Fruit fly (Drosophila melanogaster) whole organism, prepupa: ENCODE results near the gene CG45486.
"Not testable (repeated sequence)": the region's sequence is repeated elsewhere in the genome, so short reads cannot be mapped to it uniquely, and the experiment has no call there.

Source experiments
- CG11762 ChIP-seq: fragments of 200-800 bp; sonication (Bioruptor generic); optimal IDR thresholded peaks from 3 replicates; lab custom pipeline; 2016; ENCODE audit warnings: missing biosample characterization, missing genetic modification characterization; ENCODE audit not compliant: insufficient read depth
- CG16779 ChIP-seq: fragments of 200-800 bp; sonication (Bioruptor generic); optimal IDR thresholded peaks from 3 replicates; lab custom pipeline; 2017; ENCODE audit warnings: missing biosample characterization, mild to moderate bottlenecking, missing genetic modification characterization
- CG3032 ChIP-seq: fragments of 200-800 bp; optimal IDR thresholded peaks from 2 replicates; lab custom pipeline; 2019; ENCODE audit warnings: missing biosample characterization, mild to moderate bottlenecking, missing genetic modification characterization, moderate library complexity
- CG32006 ChIP-seq: fragments of 200-800 bp; sonication (Bioruptor generic); optimal IDR thresholded peaks from 3 replicates; lab custom pipeline; 2017; ENCODE audit warnings: missing biosample characterization, mild to moderate bottlenecking, missing genetic modification characterization
- CG4318 ChIP-seq: fragments of 200-800 bp; sonication (Bioruptor generic); optimal IDR thresholded peaks from 3 replicates; lab custom pipeline; 2017; ENCODE audit warnings: missing biosample characterization, mild to moderate bottlenecking, missing genetic modification characterization
- CG6163 ChIP-seq: fragments of 200-800 bp; sonication (Bioruptor generic); IDR thresholded peaks from 3 replicates; pipeline ENCODE4 v1.3.6; 2022; ENCODE audit warnings: missing biosample characterization, missing genetic modification characterization
- CG6276 ChIP-seq: fragments of 200-800 bp; sonication (Bioruptor generic); optimal IDR thresholded peaks from 2 replicates; lab custom pipeline; 2017; ENCODE audit warnings: missing biosample characterization, mild to moderate bottlenecking, missing genetic modification characterization
- CG6854 ChIP-seq: fragments of 200-800 bp; sonication (Bioruptor generic); optimal IDR thresholded peaks from 2 replicates; lab custom pipeline; 2017; ENCODE audit warnings: missing biosample characterization, mild to moderate bottlenecking, missing genetic modification characterization
- CG8319 ChIP-seq: fragments of 200-800 bp; sonication (Bioruptor generic); optimal IDR thresholded peaks from 3 replicates; lab custom pipeline; 2016; ENCODE audit warnings: missing biosample characterization, missing genetic modification characterization
- CG8632 ChIP-seq: fragments of 200-800 bp; sonication (Bioruptor generic); optimal IDR thresholded peaks from 3 replicates; lab custom pipeline; 2016; ENCODE audit warnings: missing biosample characterization, missing genetic modification characterization
- CG9139 ChIP-seq: fragments of 200-800 bp; sonication (Bioruptor generic); optimal IDR thresholded peaks from 3 replicates; lab custom pipeline; 2017; ENCODE audit warnings: missing biosample characterization, mild to moderate bottlenecking, missing genetic modification characterization
- Eip75B ChIP-seq: fragments of 200-800 bp; sonication (Bioruptor generic); optimal IDR thresholded peaks from 3 replicates; lab custom pipeline; 2016; ENCODE audit warnings: missing biosample characterization, missing genetic modification characterization
- Eip78C ChIP-seq: fragments of 200-800 bp; sonication (Bioruptor generic); peaks from one replicate; lab custom pipeline; 2016; ENCODE audit warnings: missing biosample characterization, missing genetic modification characterization
- Ets21C ChIP-seq: fragments of 200-800 bp; sonication (Bioruptor generic); optimal IDR thresholded peaks from 3 replicates; lab custom pipeline; 2016; ENCODE audit warnings: missing biosample characterization, missing genetic modification characterization
- Hr39 ChIP-seq: fragments of 200-800 bp; sonication (Bioruptor generic); optimal IDR thresholded peaks from 2 replicates; lab custom pipeline; 2016; ENCODE audit warnings: missing biosample characterization, missing genetic modification characterization
- Met ChIP-seq: fragments of 200-800 bp; sonication (Bioruptor generic); optimal IDR thresholded peaks from 3 replicates; lab custom pipeline; 2016; ENCODE audit warnings: missing biosample characterization, missing genetic modification characterization
- OdsH ChIP-seq: fragments of 200-800 bp; sonication (Bioruptor generic); optimal IDR thresholded peaks from 3 replicates; lab custom pipeline; 2016; ENCODE audit warnings: missing biosample characterization, missing genetic modification characterization
- Sox102F ChIP-seq: fragments of 200-800 bp; sonication (Bioruptor generic); optimal IDR thresholded peaks from 2 replicates; lab custom pipeline; 2016; ENCODE audit warnings: missing biosample characterization, mild to moderate bottlenecking, missing genetic modification characterization
- Sox15 ChIP-seq: fragments of 200-800 bp; sonication (Bioruptor generic); optimal IDR thresholded peaks from 3 replicates; lab custom pipeline; 2016; ENCODE audit warnings: missing biosample characterization, missing genetic modification characterization
- acj6 ChIP-seq: fragments of 200-800 bp; sonication (Bioruptor generic); optimal IDR thresholded peaks from 3 replicates; lab custom pipeline; 2016; ENCODE audit warnings: missing biosample characterization, missing genetic modification characterization
- dac ChIP-seq: fragments of 200-800 bp; sonication (Bioruptor generic); optimal IDR thresholded peaks from 2 replicates; lab custom pipeline; 2017; ENCODE audit warnings: missing biosample characterization, mild to moderate bottlenecking, missing genetic modification characterization
- eg ChIP-seq: fragments of 200-800 bp; sonication (Bioruptor generic); IDR thresholded peaks from 3 replicates; pipeline ENCODE4 v1.3.6; 2022; ENCODE audit warnings: missing biosample characterization, missing genetic modification characterization
- fd85E ChIP-seq: fragments of 200-800 bp; sonication (Bioruptor generic); optimal IDR thresholded peaks from 3 replicates; lab custom pipeline; 2016; ENCODE audit warnings: missing biosample characterization, missing genetic modification characterization
- lz ChIP-seq: fragments of 200-800 bp; sonication (Bioruptor generic); optimal IDR thresholded peaks from 3 replicates; lab custom pipeline; 2016; ENCODE audit warnings: missing biosample characterization, missing genetic modification characterization
- pdm3 ChIP-seq: fragments of 200-800 bp; sonication (Bioruptor generic); optimal IDR thresholded peaks from 3 replicates; lab custom pipeline; 2016; ENCODE audit warnings: missing biosample characterization, missing genetic modification characterization
- svp ChIP-seq: fragments of 200-800 bp; sonication (Bioruptor generic); peaks from one replicate; lab custom pipeline; 2016; ENCODE audit warnings: missing biosample characterization, missing genetic modification characterization
- vri ChIP-seq: fragments of 200-800 bp; sonication (Bioruptor generic); optimal IDR thresholded peaks from 3 replicates; lab custom pipeline; 2016; ENCODE audit warnings: missing biosample characterization, mild to moderate bottlenecking, missing genetic modification characterization

The CG45486 gene

DNA sequence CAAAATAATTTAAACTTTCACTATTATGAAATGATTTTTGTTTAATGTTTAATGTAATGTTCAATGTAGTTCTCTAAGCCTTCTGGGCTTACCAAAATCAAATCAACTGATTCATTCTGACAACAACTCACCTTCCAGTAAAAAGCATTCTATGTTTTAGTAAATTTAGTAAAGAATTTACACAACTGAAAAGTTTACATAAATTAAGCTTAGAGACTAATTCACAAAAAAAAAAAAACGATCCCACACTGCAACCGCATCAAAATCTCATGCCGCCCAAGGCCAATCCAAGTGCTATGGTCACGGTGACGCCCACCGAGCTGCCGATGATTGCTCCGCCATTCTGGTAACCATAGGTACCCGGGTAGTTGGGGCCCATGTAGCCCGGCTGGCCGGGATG lies at the start of gene CG45486:
Gene CG45486 (minus strand): TSS at position 101 of the 400 bp plus-strand sequence.
- TF ChIP-seq CG8319, dac, CG32006: not testable (repeated sequence)
- TF ChIP-seq, all 60 proteins: peak for 0; not testable (repeated sequence) for 60

dm6 chrX:19959353-19959969 lies 49.5 kb upstream of the CG45486 start, which contains the start of gene CG12655:
Gene CG12655, minus strand, starts transcription at chrX:19959403.
- TF ChIP-seq Eip78C (GFP tag; lab: Kevin White, UChicago) = no peak
- no peak for TF ChIP-seq Sox15
- no peak for TF ChIP-seq CG16779 (tag; lab: Kevin White, UChicago)
- no peak for TF ChIP-seq CG3032 (tag; lab: Kevin White, UChicago)
- no peak for TF ChIP-seq svp
- no peak for TF ChIP-seq CG9139 (GFP tag; lab: Kevin White, UChicago)
- TF ChIP-seq CG4318 (GFP tag; lab: Kevin White, UChicago) = no peak
- no peak for TF ChIP-seq eg
- TF ChIP-seq OdsH (GFP tag; lab: Kevin White, UChicago) = no peak
- no peak for TF ChIP-seq acj6 (GFP tag; lab: Kevin White, UChicago)
- no peak for TF ChIP-seq lz
- no peak for TF ChIP-seq Eip75B (GFP tag; lab: Kevin White, UChicago)

- TF ChIP-seq pdm3 (GFP tag; lab: Kevin White, UChicago); Ets21C; CG6854: not testable (repeated sequence)
These were observed 48.3 kb upstream of the CG45486 start, which contains the start of gene CG43784 for dm6 chrX:19958242-19958641. Gene CG43784, minus strand, starts transcription at chrX:19958342.

DNA sequence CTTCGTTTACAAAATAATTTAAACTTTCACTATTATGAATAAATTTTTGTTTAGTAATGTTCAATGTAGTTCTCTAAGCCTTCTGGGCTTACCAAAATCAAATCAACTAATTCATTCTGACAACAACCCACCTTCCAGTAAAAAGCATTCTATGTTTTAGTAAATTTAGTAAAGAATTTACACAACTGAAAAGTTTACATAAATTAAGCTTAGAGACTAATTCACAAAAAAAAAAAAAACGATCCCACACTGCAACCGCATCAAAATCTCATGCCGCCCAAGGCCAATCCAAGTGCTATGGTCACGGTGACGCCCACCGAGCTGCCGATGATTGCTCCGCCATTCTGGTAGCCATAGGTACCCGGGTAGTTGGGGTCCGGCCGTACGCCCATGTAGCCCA lies 43.6 kb upstream of the CG45486 start, which contains the start of gene CG45494:
Gene CG45494 (minus strand): TSS at position 101 of the 400 bp plus-strand sequence.
- TF ChIP-seq CG11762 (GFP tag; lab: Kevin White, UChicago); CG6163 (GFP tag; lab: Robert Waterston, UW); vri (GFP tag; lab: Kevin White, UChicago): not testable (repeated sequence)

- TF ChIP-seq Hr39, fd85E, Eip78C (GFP tag; lab: Kevin White, UChicago): not testable (repeated sequence)
These were observed 38.9 kb upstream of the CG45486 start, which contains the start of gene CG45493 for dm6 chrX:19948773-19949172. Gene CG45493, minus strand, starts transcription at chrX:19948873.

- TF ChIP-seq Met (GFP tag; lab: Kevin White, UChicago); CG8632 (GFP tag; lab: Kevin White, UChicago); CG6276: not testable (repeated sequence)
These were observed 34.1 kb upstream of the CG45486 start, which contains the start of gene CG45492 for dm6 chrX:19944047-19944446. Gene CG45492, minus strand, starts transcription at chrX:19944147.

DNA sequence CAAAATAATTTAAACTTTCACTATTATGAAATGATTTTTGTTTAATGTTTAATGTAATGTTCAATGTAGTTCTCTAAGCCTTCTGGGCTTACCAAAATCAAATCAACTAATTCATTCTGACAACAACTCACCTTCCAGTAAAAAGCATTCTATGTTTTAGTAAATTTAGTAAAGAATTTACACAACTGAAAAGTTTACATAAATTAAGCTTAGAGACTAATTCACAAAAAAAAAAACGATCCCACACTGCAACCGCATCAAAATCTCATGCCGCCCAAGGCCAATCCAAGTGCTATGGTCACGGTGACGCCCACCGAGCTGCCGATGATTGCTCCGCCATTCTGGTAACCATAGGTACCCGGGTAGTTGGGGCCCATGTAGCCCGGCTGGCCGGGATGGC lies 29.0 kb upstream of the CG45486 start, which contains the start of gene CG45491:
Gene CG45491 (minus strand): TSS at position 101 of the 400 bp plus-strand sequence.
- TF ChIP-seq acj6 (GFP tag; lab: Kevin White, UChicago); Sox102F (GFP tag; lab: Kevin White, UChicago); CG16779 (tag; lab: Kevin White, UChicago): not testable (repeated sequence)
